Worm (Caenorhabditis elegans): ENCODE measurements around the gene lpin-1.

ce11 chrV:13656346-13657254 lies 2.7 kb upstream of the lpin-1 start:
- TF ChIP-seq lsy-2 (tag; optimal IDR thresholded peaks at IDR 0.05): peak; percentile 27 to 46
- no peak for TF ChIP-seq lin-13 (GFP tag; optimal IDR thresholded peaks at IDR 0.05)
- TF ChIP-seq ztf-11 (tag; optimal IDR thresholded peaks at IDR 0.05): no peak
- TF ChIP-seq xbp-1 (tag; optimal IDR thresholded peaks at IDR 0.05): peak; percentile 11
- TF ChIP-seq hlh-17 (GFP tag; optimal IDR thresholded peaks at IDR 0.05; ENCODE audit: borderline replicate concordance): no peak
- TF ChIP-seq mdl-1 (tag; optimal IDR thresholded peaks at IDR 0.05): peak; percentile 29 to 67
- TF ChIP-seq F16B12.6 (tag; optimal IDR thresholded peaks at IDR 0.05): no peak
- peak; percentile 86 for TF ChIP-seq ama-1 (optimal IDR thresholded peaks at IDR 0.05)
